Fruit fly (Drosophila melanogaster) whole organism, embryonic: ENCODE results near the gene CG14537.

Experiments used
- Asciz ChIP-seq: fragments of 200-800 bp; sonication (Bioruptor generic); optimal IDR thresholded peaks from 2 replicates; lab custom pipeline; 2017; ENCODE audit warnings: missing biosample characterization, mild to moderate bottlenecking, missing genetic modification characterization, missing genetic modification reagents
- Blimp-1 ChIP-seq: fragments of 200-800 bp; sonication (Bioruptor generic); optimal IDR thresholded peaks from 3 replicates; lab custom pipeline; 2018; ENCODE audit warnings: missing biosample characterization, missing genetic modification characterization, mild to moderate bottlenecking, moderate library complexity, missing genetic modification reagents
- CG10274 ChIP-seq: fragments of 200-800 bp; sonication (Bioruptor generic); optimal IDR thresholded peaks from 3 replicates; lab custom pipeline; 2017; ENCODE audit warnings: missing biosample characterization, mild to moderate bottlenecking, missing genetic modification characterization
- CG10431 ChIP-seq: fragments of 200-800 bp; sonication (Bioruptor generic); optimal IDR thresholded peaks from 3 replicates; lab custom pipeline; 2018; ENCODE audit warnings: missing biosample characterization, mild to moderate bottlenecking, missing genetic modification characterization
- CG11560 ChIP-seq: fragments of 200-800 bp; sonication (Bioruptor generic); IDR thresholded peaks from 3 replicates; pipeline ENCODE4 v1.3.6; 2022; ENCODE audit warnings: missing biosample characterization, missing genetic modification characterization
- CG1233 ChIP-seq: fragments of 200-800 bp; sonication (Bioruptor generic); optimal IDR thresholded peaks from 4 replicates; lab custom pipeline; 2018; ENCODE audit warnings: missing biosample characterization, mild to moderate bottlenecking, missing genetic modification characterization
- CG13296 ChIP-seq: fragments of 200-800 bp; sonication (Bioruptor generic); optimal IDR thresholded peaks from 3 replicates; lab custom pipeline; 2018; ENCODE audit warnings: missing biosample characterization, mild to moderate bottlenecking, missing genetic modification characterization
- CG13894 ChIP-seq: fragments of 200-800 bp; sonication (Bioruptor generic); optimal IDR thresholded peaks from 3 replicates; lab custom pipeline; 2018; ENCODE audit warnings: missing biosample characterization, mild to moderate bottlenecking, missing genetic modification characterization, moderate library complexity
- CG15514 ChIP-seq: fragments of 200-800 bp; sonication (Bioruptor generic); optimal IDR thresholded peaks from 3 replicates; lab custom pipeline; 2017; ENCODE audit warnings: missing biosample characterization, missing genetic modification characterization, mild to moderate bottlenecking, moderate library complexity, missing genetic modification reagents
- CG17186 ChIP-seq: fragments of 200-800 bp; sonication (Bioruptor generic); optimal IDR thresholded peaks from 3 replicates; lab custom pipeline; 2017; ENCODE audit warnings: missing biosample characterization, missing genetic modification reagents, missing genetic modification characterization
- CG2678 ChIP-seq: fragments of 200-800 bp; sonication (Bioruptor generic); optimal IDR thresholded peaks from 3 replicates; lab custom pipeline; 2019; ENCODE audit warnings: missing biosample characterization, mild to moderate bottlenecking, missing genetic modification characterization, moderate library complexity
- CG33557 ChIP-seq: fragments of 200-800 bp; sonication (Bioruptor generic); optimal IDR thresholded peaks from 2 replicates; lab custom pipeline; 2019; ENCODE audit warnings: missing biosample characterization, mild to moderate bottlenecking, missing genetic modification characterization, moderate library complexity
- CG4404 ChIP-seq: fragments of 200-800 bp; sonication (Bioruptor generic); IDR thresholded peaks from 2 replicates; pipeline ENCODE4 v1.3.6; 2022; ENCODE audit warnings: missing biosample characterization, missing genetic modification characterization
- CG6272 ChIP-seq: fragments of 200-800 bp; sonication (Bioruptor generic); IDR thresholded peaks from 2 replicates; pipeline ENCODE4 v1.3.6; 2022; ENCODE audit warnings: missing biosample characterization, missing genetic modification characterization
- CG6813 ChIP-seq: fragments of 200-800 bp; sonication (Bioruptor generic); optimal IDR thresholded peaks from 2 replicates; lab custom pipeline; 2017; ENCODE audit warnings: missing biosample characterization, missing genetic modification characterization, mild to moderate bottlenecking, moderate library complexity, missing genetic modification reagents
- CG8089 ChIP-seq: fragments of 200-800 bp; sonication (Bioruptor generic); optimal IDR thresholded peaks from 3 replicates; lab custom pipeline; 2016; ENCODE audit warnings: missing biosample characterization, missing genetic modification characterization
- CG8290 ChIP-seq, 3 experiments: fragments of 200-800 bp; sonication (Bioruptor generic); optimal IDR thresholded peaks; 2 replicates each; lab custom pipeline; 2016 to 2019; ENCODE audit warnings: missing biosample characterization in 3 of 3, missing genetic modification characterization in 3 of 3, mild to moderate bottlenecking in 2 of 3, moderate library complexity in 1 of 3
- CG9797 ChIP-seq: fragments of 200-800 bp; sonication (Bioruptor generic); optimal IDR thresholded peaks from 3 replicates; lab custom pipeline; 2018; ENCODE audit warnings: missing biosample characterization, mild to moderate bottlenecking, missing genetic modification characterization
- CG9932 ChIP-seq: fragments of 200-800 bp; sonication (Bioruptor generic); IDR thresholded peaks from 2 replicates; pipeline ENCODE4 v1.3.6; 2022; ENCODE audit warnings: missing biosample characterization, missing genetic modification characterization
- Deaf1 ChIP-seq: fragments of 200-800 bp; optimal IDR thresholded peaks from 3 replicates; lab custom pipeline; 2019; ENCODE audit warnings: missing biosample characterization, mild to moderate bottlenecking, missing genetic modification characterization, moderate library complexity
- Drgx ChIP-seq: fragments of 200-800 bp; sonication (Bioruptor generic); IDR thresholded peaks from 2 replicates; pipeline ENCODE4 v1.3.6; 2022; ENCODE audit warnings: missing biosample characterization, missing genetic modification characterization
- E2f2 ChIP-seq: fragments of 200-800 bp; sonication (Bioruptor generic); IDR thresholded peaks from 2 replicates; pipeline ENCODE4 v1.3.6; 2022; ENCODE audit warnings: missing biosample characterization, missing genetic modification characterization
- Ets65A ChIP-seq: fragments of 200-800 bp; sonication (Bioruptor generic); peaks from one replicate; lab custom pipeline; 2016; ENCODE audit warnings: missing biosample characterization, missing genetic modification characterization
- Fer2 ChIP-seq: fragments of 200-800 bp; sonication (Bioruptor generic); optimal IDR thresholded peaks from 2 replicates; lab custom pipeline; 2018; ENCODE audit warnings: missing biosample characterization, mild to moderate bottlenecking, missing genetic modification characterization, moderate library complexity
- Fer3 ChIP-seq: fragments of 200-800 bp; sonication (Bioruptor generic); optimal IDR thresholded peaks from 2 replicates; lab custom pipeline; 2018; ENCODE audit warnings: missing biosample characterization, mild to moderate bottlenecking, missing genetic modification characterization, moderate library complexity
- HHEX ChIP-seq: fragments of 200-800 bp; sonication (Bioruptor generic); optimal IDR thresholded peaks from 3 replicates; lab custom pipeline; 2017; ENCODE audit warnings: missing biosample characterization, mild to moderate bottlenecking, missing genetic modification characterization, missing genetic modification reagents
- HLHmδ ChIP-seq: fragments of 200-800 bp; sonication (Bioruptor generic); optimal IDR thresholded peaks from 2 replicates; lab custom pipeline; 2018; ENCODE audit warnings: missing biosample characterization, mild to moderate bottlenecking, missing genetic modification characterization, moderate library complexity
- Hsf ChIP-seq: fragments of 200-800 bp; sonication (Bioruptor generic); optimal IDR thresholded peaks from 3 replicates; lab custom pipeline; 2016; ENCODE audit warnings: missing biosample characterization, missing genetic modification characterization
- Med ChIP-seq: fragments of 200-800 bp; sonication (Bioruptor generic); peaks from one replicate; lab custom pipeline; 2016; ENCODE audit warnings: missing biosample characterization, missing genetic modification characterization, mild to moderate bottlenecking, inconsistent platforms, moderate library complexity
- NFAT ChIP-seq: fragments of 200-800 bp; sonication (Bioruptor generic); IDR thresholded peaks from 2 replicates; pipeline ENCODE4 v1.3.6; 2022; ENCODE audit warnings: missing biosample characterization, missing genetic modification characterization
- Opbp ChIP-seq: fragments of 200-800 bp; sonication (Bioruptor generic); IDR thresholded peaks from 3 replicates; pipeline ENCODE4 v1.3.6; 2022; ENCODE audit warnings: missing biosample characterization, missing genetic modification characterization; ENCODE audit not compliant: partially characterized antibody
- Usf ChIP-seq: fragments of 200-800 bp; sonication (Bioruptor generic); optimal IDR thresholded peaks from 2 replicates; lab custom pipeline; 2017; ENCODE audit warnings: missing genotype, missing biosample characterization, missing genetic modification characterization
- abd-A ChIP-seq: fragments of 200-800 bp; sonication (Bioruptor generic); optimal IDR thresholded peaks from 3 replicates; lab custom pipeline; 2019; ENCODE audit warnings: missing biosample characterization, mild to moderate bottlenecking, missing genetic modification characterization, moderate library complexity
- chinmo ChIP-seq: fragments of 200-800 bp; sonication (Bioruptor generic); IDR thresholded peaks from 4 replicates; pipeline ENCODE4 v1.3.6; 2022; ENCODE audit warnings: missing biosample characterization, missing genetic modification characterization; ENCODE audit not compliant: partially characterized antibody
- disco-r ChIP-seq: fragments of 200-800 bp; sonication (Bioruptor generic); optimal IDR thresholded peaks from 2 replicates; lab custom pipeline; 2016; ENCODE audit warnings: missing biosample characterization, missing genetic modification characterization
- gsb-n ChIP-seq: fragments of 200-800 bp; sonication (Bioruptor generic); optimal IDR thresholded peaks from 3 replicates; lab custom pipeline; 2018; ENCODE audit warnings: missing biosample characterization, mild to moderate bottlenecking, missing genetic modification characterization
- mam ChIP-seq: fragments of 200-800 bp; sonication (Bioruptor generic); optimal IDR thresholded peaks from 3 replicates; lab custom pipeline; 2016; ENCODE audit warnings: missing biosample characterization, missing genetic modification characterization
- onecut ChIP-seq: fragments of 200-800 bp; sonication (Bioruptor generic); IDR thresholded peaks from 2 replicates; pipeline ENCODE4 v1.3.6; 2022; ENCODE audit warnings: missing biosample characterization, missing genetic modification characterization
- peb ChIP-seq: fragments of 200-800 bp; sonication (Bioruptor generic); IDR thresholded peaks from 2 replicates; pipeline ENCODE4 v1.3.6; 2022; ENCODE audit warnings: missing biosample characterization, missing genetic modification characterization
- sens ChIP-seq: fragments of 200-800 bp; sonication (Bioruptor generic); peaks from one replicate; lab custom pipeline; 2016; ENCODE audit warnings: missing biosample characterization, missing genetic modification characterization
- stc ChIP-seq: fragments of 200-800 bp; sonication (Bioruptor generic); IDR thresholded peaks from 2 replicates; pipeline ENCODE4 v1.3.6; 2022; ENCODE audit warnings: missing biosample characterization, missing genetic modification characterization

The CG14537 gene

DNA sequence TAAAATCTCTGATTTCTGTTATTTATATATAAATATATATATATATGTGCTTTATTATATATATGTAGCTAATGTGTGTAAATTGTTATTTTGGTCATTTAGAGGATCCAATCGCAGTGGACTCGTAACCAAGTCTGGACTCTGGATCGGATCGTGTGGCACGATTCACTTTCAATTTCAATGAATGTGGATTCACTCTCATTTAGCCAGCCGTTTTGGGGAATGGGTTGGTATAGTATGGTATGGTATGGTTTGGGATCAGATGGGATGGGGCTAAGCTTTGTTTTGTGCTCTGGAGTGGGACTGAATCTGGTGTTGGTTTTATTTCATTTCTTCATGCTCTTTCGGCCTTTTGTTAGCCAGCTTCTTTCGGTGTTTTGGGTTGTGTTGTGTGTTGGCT lies 21.5 kb downstream of the CG14537 start:
- TF ChIP-seq CG33557 (GFP tag; lab: Kevin White, UChicago) (peak; percentile 25), gsb-n (tag; lab: Kevin White, UChicago) (peak; percentile 27), Blimp-1 (GFP tag; lab: Kevin White, UChicago) (peak; percentile 97), HHEX (GFP tag; lab: Kevin White, UChicago) (no peak)

DNA sequence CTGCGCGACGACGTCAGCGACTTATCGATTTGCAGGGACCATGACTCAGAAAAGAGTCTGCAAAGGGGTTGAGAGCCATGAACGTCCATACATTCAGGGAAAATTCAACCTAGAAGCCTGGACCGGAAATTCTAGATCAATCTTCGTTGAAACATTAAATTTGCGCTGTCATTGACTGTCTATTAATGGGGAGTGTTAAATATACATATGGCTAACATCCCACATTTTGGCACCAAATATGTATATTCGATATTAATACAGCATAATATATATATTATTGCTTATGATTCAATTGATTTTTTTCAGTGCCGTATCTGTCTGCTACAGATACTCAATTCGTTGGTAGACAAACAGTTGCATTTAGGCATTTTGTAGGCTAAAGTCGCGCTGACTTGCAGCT lies 28.4 kb downstream of the CG14537 start:
- TF ChIP-seq Drgx (GFP tag; lab: Robert Waterston, UW) = 0 out of 2 replicates have a peak, but pooled peaks have one; percentile 16
- TF ChIP-seq onecut = peak; percentile 51
- no peak for TF ChIP-seq CG9932
- TF ChIP-seq sens (GFP tag; lab: Kevin White, UChicago) = peak; percentile 43

DNA sequence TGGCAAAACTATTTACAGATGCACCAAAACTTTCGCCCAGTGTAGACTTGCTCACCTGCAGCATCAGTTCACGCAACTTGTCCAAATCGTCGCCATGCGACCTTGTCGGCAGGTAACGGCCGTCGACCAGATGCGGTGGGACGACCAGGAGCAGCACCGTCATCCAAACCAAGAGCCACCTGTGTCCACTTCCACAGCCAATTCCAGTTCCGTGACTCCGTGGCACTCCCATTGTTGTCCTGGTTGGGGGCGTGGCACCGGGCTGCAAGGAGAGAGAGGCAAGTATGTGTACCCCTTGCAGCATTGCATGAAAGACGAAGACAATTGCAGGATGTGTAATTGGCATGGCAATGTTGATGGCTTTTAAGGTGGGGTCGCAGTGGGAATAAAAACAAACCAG lies 30.0 kb downstream of the CG14537 start:
- TF ChIP-seq CG11560 (tag; lab: Robert Waterston, UW) (0 out of 3 replicates have a peak, but pooled peaks have one; percentile 7), Ets65A (GFP tag; lab: Kevin White, UChicago) (peak; percentile 82), stc (GFP tag; lab: Robert Waterston, UW) (no peak)
- TF ChIP-seq, all 482 proteins: peak for 2

DNA sequence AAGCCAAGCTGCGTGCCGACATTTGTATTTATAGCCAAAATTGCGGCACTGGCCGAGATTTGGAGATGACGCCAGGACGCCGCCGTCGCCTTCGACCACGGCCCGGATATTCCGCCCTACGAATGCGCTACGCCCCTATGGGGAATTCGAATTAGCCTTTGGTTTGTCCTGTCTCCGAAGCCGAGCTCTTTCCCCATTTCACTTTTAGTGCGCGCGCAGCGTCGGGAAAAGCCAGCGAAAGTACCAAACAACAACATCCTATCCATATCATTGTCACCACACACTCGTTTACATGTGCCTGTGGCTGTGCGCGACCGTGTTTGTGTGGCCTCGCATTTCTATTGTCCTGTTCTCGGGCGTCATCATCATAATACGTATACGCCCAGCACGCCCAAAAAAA lies 31.1 kb downstream of the CG14537 start, which contains the start of gene Proc:
Proc (minus strand) TSS at position 101 of the 400 bp plus-strand sequence.
- TF ChIP-seq Med (GFP tag; lab: Kevin White, UChicago) (peak; percentile 50), CG9797 (GFP tag; lab: Kevin White, UChicago) (no peak), CG13894 (tag; lab: Kevin White, UChicago) (peak; percentile 6), chinmo (0 out of 4 replicates have a peak, but pooled peaks have one; percentile 24), Opbp (GFP tag; lab: Robert Waterston, UW) (0 out of 3 replicates have a peak, but pooled peaks have one; percentile 10), Usf (GFP tag; lab: Kevin White, UChicago) (no peak), Ets65A (GFP tag; lab: Kevin White, UChicago) (peak; percentile 74), abd-A (tag; lab: Kevin White, UChicago) (peak; percentile 65), CG8290 (GFP tag; optimal IDR thresholded peaks at IDR 0.05; lab: Kevin White, UChicago) (no peak), CG8290 (tag; optimal IDR thresholded peaks at IDR 0.05; lab: Kevin White, UChicago) (peak in 1 of 2 experiments; percentile 7), CG10274 (peak; percentile 50), peb (GFP tag; lab: Robert Waterston, UW) (no peak), Deaf1 (peak; percentile 11), CG6272 (GFP tag; lab: Robert Waterston, UW) (0 out of 2 replicates have a peak, but pooled peaks have one; percentile 7), CG17186 (GFP tag; lab: Kevin White, UChicago) (no peak)

DNA sequence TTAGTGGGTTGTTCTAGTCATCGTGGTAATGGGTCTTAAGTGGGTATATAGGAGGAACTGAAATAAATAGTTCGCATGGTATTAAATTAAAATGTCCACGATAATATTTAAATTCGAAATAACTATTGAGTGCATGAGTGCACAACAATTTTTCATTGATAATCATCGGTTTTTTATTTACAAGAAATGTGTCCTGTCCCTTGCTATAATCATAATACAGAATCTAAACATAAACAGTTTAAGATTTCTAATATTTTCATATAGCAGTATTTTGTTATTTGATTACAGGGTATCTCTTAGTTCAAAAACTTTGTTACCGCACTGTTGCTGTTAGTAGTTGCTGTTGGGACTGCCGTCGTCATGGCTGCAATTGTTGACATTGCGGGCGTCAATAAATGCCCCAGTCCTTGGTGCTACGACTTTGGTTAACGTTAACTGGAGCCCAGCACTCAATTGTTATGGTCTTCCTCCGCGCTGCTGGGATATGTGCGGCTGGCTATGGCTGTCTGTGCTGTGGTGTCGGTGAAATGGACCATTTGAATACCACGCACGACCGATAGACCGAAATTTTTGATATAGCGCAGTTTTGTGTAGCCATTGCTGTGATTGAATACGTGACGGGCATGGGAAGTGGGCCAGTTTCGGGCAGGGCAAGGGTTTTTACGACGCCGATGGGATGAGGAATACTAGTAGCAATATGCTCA lies 31.7 kb downstream of the CG14537 start:
- TF ChIP-seq CG15514 (GFP tag; lab: Kevin White, UChicago) (peak; percentile 41), CG2678 (tag; lab: Kevin White, UChicago) (peak; percentile 80), CG1233 (no peak), CG4404 (0 out of 2 replicates have a peak, but pooled peaks have one; percentile 24), CG13296 (GFP tag; lab: Kevin White, UChicago) (peak; percentile 34), HHEX (GFP tag; lab: Kevin White, UChicago) (peak; percentile 31), HLHmδ (no peak), Hsf (peak; percentile 25), E2f2 (peak; percentile 11; the same call in 1 of the 2 replicates), disco-r (GFP tag; lab: Kevin White, UChicago) (peak; percentile 20), mam (peak; percentile 41), CG10431 (GFP tag; lab: Kevin White, UChicago) (no peak), CG6813 (GFP tag; lab: Kevin White, UChicago) (peak; percentile 28), NFAT (no peak), Fer2 (tag; lab: Kevin White, UChicago) (peak; percentile 17), Fer3 (peak; percentile 49), Asciz (GFP tag; lab: Kevin White, UChicago) (peak; percentile 16), CG8089 (no peak)
